Worm (Caenorhabditis elegans) whole organism, L2 larva: Measurements from ENCODE around the gene C30H6.12.

ENCODE experiments used
- ama-1 ChIP-seq: fragments of 150-350 bp; optimal IDR thresholded peaks from 2 replicates; lab custom pipeline; 2018; ENCODE audit warnings: inconsistent platforms
- blmp-1 ChIP-seq: sonication (generic microtip); optimal IDR thresholded peaks from 2 replicates; lab custom pipeline; 2017; ENCODE audit warnings: missing genetic modification characterization, mild to moderate bottlenecking, missing compliant biosample characterization, antibody characterized with exemption, moderate library complexity; ENCODE audit not compliant: insufficient read depth
- elt-1 ChIP-seq: fragments of 150-350 bp; optimal IDR thresholded peaks from 2 replicates; lab custom pipeline; 2014; ENCODE audit warnings: missing biosample characterization, missing genetic modification characterization
- gmeb-1 ChIP-seq: fragments of 150-350 bp; optimal IDR thresholded peaks from 2 replicates; lab custom pipeline; 2014; ENCODE audit warnings: missing biosample characterization, missing genetic modification characterization
- lin-13 ChIP-seq: fragments of 150-350 bp; optimal IDR thresholded peaks from 2 replicates; lab custom pipeline; 2014; ENCODE audit warnings: missing biosample characterization, missing genetic modification reagents, missing genetic modification characterization
- nhr-11 ChIP-seq: fragments of 150-350 bp; optimal IDR thresholded peaks from 2 replicates; lab custom pipeline; 2014; ENCODE audit warnings: missing biosample characterization, missing genetic modification characterization
- nhr-23 ChIP-seq: fragments of 150-350 bp; optimal IDR thresholded peaks from 2 replicates; lab custom pipeline; 2014; ENCODE audit warnings: missing biosample characterization, missing genetic modification reagents, missing genetic modification characterization
- skn-1 ChIP-seq: sonication (generic microtip); optimal IDR thresholded peaks from 2 replicates; lab custom pipeline; 2017; ENCODE audit warnings: missing biosample characterization, missing genetic modification characterization
- ztf-11 ChIP-seq: sonication (generic microtip); optimal IDR thresholded peaks from 2 replicates; lab custom pipeline; 2017; ENCODE audit warnings: missing biosample characterization, missing genetic modification characterization

ce11 chrIV:17342179-17342578 lies 41.0 kb upstream of the C30H6.12 start, which contains the start of gene C49C3.9:
- TF ChIP-seq ztf-11 (no peak), nhr-23 (no peak), skn-1 (tag; lab: Kevin White, UChicago) (no peak), lin-13 (no peak), ama-1 (lab: Kevin White, UChicago) (no peak), blmp-1 (tag; lab: Kevin White, UChicago) (no peak), nhr-11 (no peak), elt-1 (no peak), gmeb-1 (tag; lab: Kevin White, UChicago) (no peak)
